Fruit fly (Drosophila melanogaster) whole organism, prepupa: Measurements from ENCODE around the gene Gr28a.

Source experiments
- Blimp-1 ChIP-seq: fragments of 200-800 bp; sonication (Bioruptor generic); optimal IDR thresholded peaks from 3 replicates; lab custom pipeline; 2017; ENCODE audit warnings: missing biosample characterization, missing genetic modification characterization, mild to moderate bottlenecking, moderate library complexity, missing genetic modification reagents
- CG11294 ChIP-seq: fragments of 200-800 bp; sonication (Bioruptor generic); IDR thresholded peaks from 2 replicates; pipeline ENCODE4 v1.3.6; 2022; ENCODE audit warnings: missing biosample characterization, missing genetic modification characterization
- CG11762 ChIP-seq: fragments of 200-800 bp; sonication (Bioruptor generic); optimal IDR thresholded peaks from 3 replicates; lab custom pipeline; 2016; ENCODE audit warnings: missing biosample characterization, missing genetic modification characterization; ENCODE audit not compliant: insufficient read depth
- CG11902 ChIP-seq: fragments of 200-800 bp; sonication (Bioruptor generic); optimal IDR thresholded peaks from 3 replicates; lab custom pipeline; 2016; ENCODE audit warnings: missing biosample characterization, missing genetic modification characterization
- CG15336 ChIP-seq: fragments of 200-800 bp; sonication (Bioruptor generic); IDR thresholded peaks from 2 replicates; pipeline ENCODE4 v1.3.6; 2022; ENCODE audit warnings: missing biosample characterization, missing genetic modification characterization
- CG16779 ChIP-seq: fragments of 200-800 bp; sonication (Bioruptor generic); optimal IDR thresholded peaks from 3 replicates; lab custom pipeline; 2017; ENCODE audit warnings: missing biosample characterization, mild to moderate bottlenecking, missing genetic modification characterization
- CG3032 ChIP-seq: fragments of 200-800 bp; optimal IDR thresholded peaks from 2 replicates; lab custom pipeline; 2019; ENCODE audit warnings: missing biosample characterization, mild to moderate bottlenecking, missing genetic modification characterization, moderate library complexity
- CG32006 ChIP-seq: fragments of 200-800 bp; sonication (Bioruptor generic); optimal IDR thresholded peaks from 3 replicates; lab custom pipeline; 2017; ENCODE audit warnings: missing biosample characterization, mild to moderate bottlenecking, missing genetic modification characterization
- CG3919 ChIP-seq: fragments of 200-800 bp; sonication (Bioruptor generic); optimal IDR thresholded peaks from 3 replicates; lab custom pipeline; 2016; ENCODE audit warnings: missing biosample characterization, missing genetic modification characterization
- CG4318 ChIP-seq: fragments of 200-800 bp; sonication (Bioruptor generic); optimal IDR thresholded peaks from 3 replicates; lab custom pipeline; 2017; ENCODE audit warnings: missing biosample characterization, mild to moderate bottlenecking, missing genetic modification characterization
- CG6276 ChIP-seq: fragments of 200-800 bp; sonication (Bioruptor generic); optimal IDR thresholded peaks from 2 replicates; lab custom pipeline; 2017; ENCODE audit warnings: missing biosample characterization, mild to moderate bottlenecking, missing genetic modification characterization
- CG6792 ChIP-seq: fragments of 200-800 bp; sonication (Bioruptor generic); optimal IDR thresholded peaks from 3 replicates; lab custom pipeline; 2016; ENCODE audit warnings: missing biosample characterization, missing genetic modification characterization
- CG6854 ChIP-seq: fragments of 200-800 bp; sonication (Bioruptor generic); optimal IDR thresholded peaks from 2 replicates; lab custom pipeline; 2017; ENCODE audit warnings: missing biosample characterization, mild to moderate bottlenecking, missing genetic modification characterization
- CG8119 ChIP-seq: fragments of 200-800 bp; sonication (Bioruptor generic); IDR thresholded peaks from 3 replicates; pipeline ENCODE4 v1.3.6; 2022; ENCODE audit warnings: missing biosample characterization, missing genetic modification characterization
- CG8632 ChIP-seq: fragments of 200-800 bp; sonication (Bioruptor generic); optimal IDR thresholded peaks from 3 replicates; lab custom pipeline; 2016; ENCODE audit warnings: missing biosample characterization, missing genetic modification characterization
- CG9139 ChIP-seq: fragments of 200-800 bp; sonication (Bioruptor generic); optimal IDR thresholded peaks from 3 replicates; lab custom pipeline; 2017; ENCODE audit warnings: missing biosample characterization, mild to moderate bottlenecking, missing genetic modification characterization
- Eip75B ChIP-seq: fragments of 200-800 bp; sonication (Bioruptor generic); optimal IDR thresholded peaks from 3 replicates; lab custom pipeline; 2016; ENCODE audit warnings: missing biosample characterization, missing genetic modification characterization
- Eip78C ChIP-seq: fragments of 200-800 bp; sonication (Bioruptor generic); peaks from one replicate; lab custom pipeline; 2016; ENCODE audit warnings: missing biosample characterization, missing genetic modification characterization
- Eip93F ChIP-seq: fragments of 200-800 bp; sonication (Bioruptor generic); optimal IDR thresholded peaks from 2 replicates; lab custom pipeline; 2016; ENCODE audit warnings: missing biosample characterization, mild to moderate bottlenecking, missing genetic modification characterization
- Gug ChIP-seq: fragments of 200-800 bp; sonication (Bioruptor generic); IDR thresholded peaks from 2 replicates; pipeline ENCODE4 v1.3.6; 2022; ENCODE audit warnings: missing biosample characterization, missing genetic modification characterization
- Hr39 ChIP-seq: fragments of 200-800 bp; sonication (Bioruptor generic); optimal IDR thresholded peaks from 2 replicates; lab custom pipeline; 2016; ENCODE audit warnings: missing biosample characterization, missing genetic modification characterization
- Met ChIP-seq: fragments of 200-800 bp; sonication (Bioruptor generic); optimal IDR thresholded peaks from 3 replicates; lab custom pipeline; 2016; ENCODE audit warnings: missing biosample characterization, missing genetic modification characterization
- OdsH ChIP-seq: fragments of 200-800 bp; sonication (Bioruptor generic); optimal IDR thresholded peaks from 3 replicates; lab custom pipeline; 2016; ENCODE audit warnings: missing biosample characterization, missing genetic modification characterization
- Smox ChIP-seq: fragments of 200-800 bp; sonication (Bioruptor generic); optimal IDR thresholded peaks from 3 replicates; lab custom pipeline; 2016; ENCODE audit warnings: missing biosample characterization, missing genetic modification characterization
- Sox14 ChIP-seq: fragments of 200-800 bp; sonication (Bioruptor generic); optimal IDR thresholded peaks from 3 replicates; lab custom pipeline; 2016; ENCODE audit warnings: missing biosample characterization, missing genetic modification characterization
- Sox15 ChIP-seq: fragments of 200-800 bp; sonication (Bioruptor generic); optimal IDR thresholded peaks from 3 replicates; lab custom pipeline; 2016; ENCODE audit warnings: missing biosample characterization, missing genetic modification characterization
- achi ChIP-seq: fragments of 200-800 bp; sonication (Bioruptor generic); optimal IDR thresholded peaks from 3 replicates; lab custom pipeline; 2016; ENCODE audit warnings: missing biosample characterization, missing genetic modification characterization
- dsx ChIP-seq: fragments of 200-800 bp; optimal IDR thresholded peaks from 3 replicates; lab custom pipeline; 2019; ENCODE audit warnings: missing biosample characterization, mild to moderate bottlenecking, missing genetic modification characterization, moderate library complexity; ENCODE audit not compliant: poor library complexity, severe bottlenecking
- esn ChIP-seq: fragments of 200-800 bp; sonication (Bioruptor generic); optimal IDR thresholded peaks from 2 replicates; lab custom pipeline; 2016; ENCODE audit warnings: missing biosample characterization, mild to moderate bottlenecking, missing genetic modification characterization, moderate library complexity
- fd59A ChIP-seq: fragments of 200-800 bp; sonication (Bioruptor generic); optimal IDR thresholded peaks from 2 replicates; lab custom pipeline; 2017; ENCODE audit warnings: missing biosample characterization, mild to moderate bottlenecking, missing genetic modification characterization, missing genetic modification reagents
- fd85E ChIP-seq: fragments of 200-800 bp; sonication (Bioruptor generic); optimal IDR thresholded peaks from 3 replicates; lab custom pipeline; 2016; ENCODE audit warnings: missing biosample characterization, missing genetic modification characterization
- lz ChIP-seq: fragments of 200-800 bp; sonication (Bioruptor generic); optimal IDR thresholded peaks from 3 replicates; lab custom pipeline; 2016; ENCODE audit warnings: missing biosample characterization, missing genetic modification characterization
- net ChIP-seq: fragments of 200-800 bp; sonication (Bioruptor generic); optimal IDR thresholded peaks from 3 replicates; lab custom pipeline; 2016; ENCODE audit warnings: missing biosample characterization, missing genetic modification characterization
- pdm3 ChIP-seq: fragments of 200-800 bp; sonication (Bioruptor generic); optimal IDR thresholded peaks from 3 replicates; lab custom pipeline; 2016; ENCODE audit warnings: missing biosample characterization, missing genetic modification characterization
- salr ChIP-seq, 2 experiments: fragments of 200-800 bp; sonication (Bioruptor generic); optimal IDR thresholded peaks; 3 replicates each; lab custom pipeline; 2016 to 2018; ENCODE audit warnings: missing biosample characterization in 2 of 2, missing genetic modification characterization in 2 of 2, mild to moderate bottlenecking in 1 of 2
- svp ChIP-seq: fragments of 200-800 bp; sonication (Bioruptor generic); peaks from one replicate; lab custom pipeline; 2016; ENCODE audit warnings: missing biosample characterization, missing genetic modification characterization
- vri ChIP-seq: fragments of 200-800 bp; sonication (Bioruptor generic); optimal IDR thresholded peaks from 3 replicates; lab custom pipeline; 2016; ENCODE audit warnings: missing biosample characterization, mild to moderate bottlenecking, missing genetic modification characterization

Gr28a gene

DNA sequence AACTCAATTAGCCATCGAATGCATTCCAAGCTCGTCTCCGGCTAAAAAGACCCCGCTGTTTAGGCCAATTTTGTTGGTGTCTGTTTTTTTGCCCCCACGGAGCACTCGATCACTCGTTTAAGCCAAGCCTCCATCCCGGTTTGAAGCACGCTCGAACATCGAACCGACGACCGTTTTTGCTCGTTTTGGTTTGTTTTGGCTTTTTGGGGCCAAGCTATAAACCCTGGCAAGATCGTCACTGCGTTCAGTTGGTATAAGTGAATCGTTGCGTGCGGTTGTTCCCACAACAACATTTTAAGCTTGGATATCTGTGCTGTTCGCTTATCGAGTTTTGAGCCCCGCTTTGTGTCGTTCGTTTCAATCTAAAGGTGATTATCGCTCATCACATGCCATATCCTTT is 12.3 kb upstream of the Gr28a start, which contains the start of gene CG6055 (continued):
- TF ChIP-seq CG9139 (peak; percentile 65), svp (GFP tag; lab: Kevin White, UChicago) (no peak), CG8119 (peak; percentile 61; the same call in 2 of the 3 replicates), Blimp-1 (GFP tag; lab: Kevin White, UChicago) (no peak), CG3032 (no peak), Hr39 (no peak), CG8632 (GFP tag; lab: Kevin White, UChicago) (no peak), CG16779 (tag; lab: Kevin White, UChicago) (no peak), net (GFP tag; lab: Kevin White, UChicago) (peak; percentile 44), CG15336 (GFP tag; lab: Robert Waterston, UW) (no peak; the same call in 1 of the 2 replicates), esn (GFP tag; lab: Kevin White, UChicago) (no peak), CG32006 (GFP tag; lab: Kevin White, UChicago) (no peak), Gug (GFP tag; lab: Robert Waterston, UW) (no peak), CG4318 (no peak), CG6854 (GFP tag; lab: Kevin White, UChicago) (no peak), CG6276 (GFP tag; lab: Kevin White, UChicago) (peak; percentile 38), Smox (GFP tag; lab: Kevin White, UChicago) (no peak), CG11294 (GFP tag; lab: Robert Waterston, UW) (no peak), Sox14 (GFP tag; lab: Kevin White, UChicago) (no peak), fd85E (no peak), achi (GFP tag; lab: Kevin White, UChicago) (peak; percentile 7), Met (no peak), salr (GFP tag; optimal IDR thresholded peaks at IDR 0.05; lab: Kevin White, UChicago) (peak; percentile 17 to 30), CG11762 (GFP tag; lab: Kevin White, UChicago) (no peak), CG3919 (GFP tag; lab: Kevin White, UChicago) (no peak), vri (GFP tag; lab: Kevin White, UChicago) (no peak)

DNA sequence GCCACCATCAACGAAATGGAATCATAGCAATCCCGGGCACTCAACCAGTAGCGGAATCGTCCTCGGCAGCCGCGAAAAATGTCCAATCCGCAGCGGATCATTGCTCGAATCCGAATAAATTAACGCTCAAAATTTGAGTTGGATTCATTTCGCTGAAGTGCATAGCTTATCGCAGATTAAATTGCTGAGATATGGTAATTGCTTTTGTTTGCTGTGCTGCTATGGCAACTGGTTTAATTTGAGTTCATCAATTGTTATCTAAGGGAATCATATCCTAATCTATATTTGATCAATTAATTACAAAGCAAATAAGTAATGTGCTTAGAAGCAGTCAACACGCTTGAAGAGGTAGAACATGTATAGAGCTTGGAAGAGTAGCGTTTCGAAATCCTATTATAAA is 8.1 kb upstream of the Gr28a start, which contains the start of gene Gr28b:
TSS of gene Gr28b (minus strand) at position 101 of the 400 bp plus-strand sequence.
- TF ChIP-seq Eip93F, result no peak
- TF ChIP-seq fd59A, result no peak
- TF ChIP-seq dsx (GFP tag; lab: Kevin White, UChicago), result no peak
- TF ChIP-seq CG11902 (GFP tag; lab: Kevin White, UChicago), result no peak
- TF ChIP-seq Eip75B, result no peak
- no peak for TF ChIP-seq CG11762 (GFP tag; lab: Kevin White, UChicago)
- no peak for TF ChIP-seq Sox15 (GFP tag; lab: Kevin White, UChicago)
- TF ChIP-seq Gug (GFP tag; lab: Robert Waterston, UW), result no peak
- no peak for TF ChIP-seq CG6792
- TF ChIP-seq CG16779 (tag; lab: Kevin White, UChicago), result no peak

DNA sequence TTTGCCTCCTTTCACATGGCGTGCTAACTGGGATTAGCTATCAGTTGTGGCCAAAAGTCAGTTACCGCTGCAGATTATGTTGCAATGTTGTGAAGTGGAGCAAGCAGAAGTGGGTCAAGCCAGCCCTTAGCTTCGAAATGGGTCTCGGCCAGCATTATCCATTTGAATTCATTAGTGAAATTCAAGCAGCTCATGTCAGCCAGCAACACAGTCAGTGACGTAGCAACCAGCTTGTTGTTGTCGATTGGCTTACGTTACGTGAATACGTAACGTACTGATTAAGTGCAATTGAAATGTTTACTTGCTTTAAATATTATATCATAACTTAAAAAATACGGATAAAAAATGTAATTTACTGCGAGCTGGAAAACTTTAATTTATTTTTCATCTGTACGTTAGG is 1.9 kb downstream of the Gr28a start:
- TF ChIP-seq lz (GFP tag; lab: Kevin White, UChicago) (no peak), Hr39 (no peak), CG8632 (GFP tag; lab: Kevin White, UChicago) (no peak), OdsH (GFP tag; lab: Kevin White, UChicago) (no peak), esn (GFP tag; lab: Kevin White, UChicago) (no peak), pdm3 (GFP tag; lab: Kevin White, UChicago) (no peak)

DNA sequence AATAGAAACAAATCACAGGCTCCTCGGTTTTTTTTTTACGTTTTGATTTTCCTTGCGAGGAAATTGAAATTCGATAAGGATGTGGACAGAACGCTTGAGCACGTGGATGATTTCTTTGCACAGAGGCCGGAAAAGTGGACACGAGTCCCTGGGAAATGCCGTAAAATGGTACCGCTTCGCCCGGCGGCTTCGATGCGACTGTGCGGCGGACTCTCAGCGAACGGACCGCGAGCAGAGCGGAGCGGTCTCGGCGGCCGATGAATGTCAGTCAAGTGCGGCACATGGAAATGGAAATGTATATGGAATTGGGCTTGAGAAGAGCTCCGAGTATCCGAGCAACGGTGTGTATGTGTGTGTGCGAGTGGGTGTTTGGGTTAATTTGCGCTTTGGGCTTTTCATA is 3.0 kb downstream of the Gr28a start, which contains the start of gene santa-maria:
TSS of gene santa-maria (minus strand) at position 279 of the 400 bp plus-strand sequence.
- TF ChIP-seq CG11294 (GFP tag; lab: Robert Waterston, UW), result no peak
- TF ChIP-seq Eip78C (GFP tag; lab: Kevin White, UChicago), result peak; percentile 19
- peak; percentile 17 for TF ChIP-seq vri (GFP tag; lab: Kevin White, UChicago)
- TF ChIP-seq svp (GFP tag; lab: Kevin White, UChicago), result peak; percentile 32
